Worm (Caenorhabditis elegans) whole organism, mixed stage, embryonic: ENCODE data around the gene C45E5.1.

Experiments used
- blmp-1 ChIP-seq: fragments of 150-350 bp; optimal IDR thresholded peaks from 2 replicates; lab custom pipeline; 2014; ENCODE audit warnings: missing biosample characterization, missing genetic modification characterization
- ceh-43 ChIP-seq: fragments of 200-800 bp; sonication (Bioruptor generic); optimal IDR thresholded peaks from 2 replicates; lab custom pipeline; 2018; ENCODE audit warnings: mild to moderate bottlenecking, missing genetic modification characterization, moderate library complexity, missing compliant biosample characterization
- lin-13 ChIP-seq: fragments of 150-350 bp; optimal IDR thresholded peaks from 2 replicates; lab custom pipeline; 2014; ENCODE audit warnings: missing biosample characterization, missing genetic modification characterization
- nhr-28 ChIP-seq: fragments of 150-350 bp; optimal IDR thresholded peaks from 2 replicates; lab custom pipeline; 2014; ENCODE audit warnings: missing biosample characterization, missing genetic modification characterization
- unc-39 ChIP-seq: fragments of 150-350 bp; optimal IDR thresholded peaks from 2 replicates; lab custom pipeline; 2014; ENCODE audit warnings: missing biosample characterization, missing genetic modification characterization
- unc-62 ChIP-seq: fragments of 150-350 bp; optimal IDR thresholded peaks from 2 replicates; lab custom pipeline; 2014; ENCODE audit warnings: missing biosample characterization, missing genetic modification reagents, missing genetic modification characterization

DNA sequence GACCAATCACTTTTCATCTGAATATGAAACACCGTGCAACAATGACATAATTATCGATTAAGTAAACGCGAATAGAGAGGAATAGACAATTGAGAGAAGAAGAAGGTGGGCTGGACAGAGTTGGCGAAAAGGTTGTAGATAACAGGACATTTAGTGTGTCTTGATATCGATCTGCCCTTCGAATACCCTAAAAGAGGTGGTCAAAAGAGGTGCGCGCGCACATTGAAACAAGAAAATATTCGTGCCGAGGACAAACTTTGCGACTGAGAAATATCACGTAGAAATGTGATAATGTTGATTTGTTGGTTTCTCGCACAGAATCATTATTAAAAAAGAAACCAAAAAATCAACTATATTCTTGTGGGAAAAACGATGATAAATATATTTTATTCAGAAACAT, 5.7 kb downstream of the C45E5.1 start:
- TF ChIP-seq unc-39 (tag; lab: Kevin White, UChicago): no peak
- TF ChIP-seq lin-13: no peak
- no peak for TF ChIP-seq blmp-1 (tag; lab: Kevin White, UChicago)
- TF ChIP-seq nhr-28: no peak
- no peak for TF ChIP-seq unc-62 (GFP tag; lab: Kevin White, UChicago)
- no peak for TF ChIP-seq ceh-43 (GFP tag; lab: Kevin White, UChicago)
